Worm (Caenorhabditis elegans) whole organism, mixed stage, embryonic: ENCODE data around the gene hacl-1.
A peak's percentile ranks its signal among the peaks of the same experiment; 100 is the strongest.

ENCODE experiments used
- M03D4.4 ChIP-seq: sonication (generic microtip); optimal IDR thresholded peaks from 2 replicates; lab custom pipeline; 2017; ENCODE audit warnings: mild to moderate bottlenecking, missing genetic modification characterization, missing compliant biosample characterization
- bed-3 ChIP-seq: fragments of 200-800 bp; sonication (Bioruptor generic); optimal IDR thresholded peaks from 3 replicates; lab custom pipeline; 2018; ENCODE audit warnings: mild to moderate bottlenecking, missing genetic modification characterization, moderate library complexity, missing compliant biosample characterization
- blmp-1 ChIP-seq: fragments of 150-350 bp; optimal IDR thresholded peaks from 2 replicates; lab custom pipeline; 2014; ENCODE audit warnings: missing biosample characterization, missing genetic modification characterization
- ceh-43 ChIP-seq: fragments of 200-800 bp; sonication (Bioruptor generic); optimal IDR thresholded peaks from 2 replicates; lab custom pipeline; 2018; ENCODE audit warnings: mild to moderate bottlenecking, missing genetic modification characterization, moderate library complexity, missing compliant biosample characterization
- ceh-83 ChIP-seq: fragments of 200-800 bp; sonication (Bioruptor generic); optimal IDR thresholded peaks from 2 replicates; lab custom pipeline; 2018; ENCODE audit warnings: mild to moderate bottlenecking, missing genetic modification characterization, missing compliant biosample characterization
- ces-1 ChIP-seq: fragments of 150-350 bp; optimal IDR thresholded peaks from 2 replicates; lab custom pipeline; 2014; ENCODE audit warnings: missing biosample characterization, missing genetic modification reagents, missing genetic modification characterization
- cnd-1 ChIP-seq: fragments of 200-800 bp; sonication (Bioruptor generic); optimal IDR thresholded peaks from 2 replicates; lab custom pipeline; 2018; ENCODE audit warnings: mild to moderate bottlenecking, missing genetic modification characterization, missing compliant biosample characterization
- drap-1 ChIP-seq: fragments of 200-800 bp; sonication (Bioruptor generic); optimal IDR thresholded peaks from 3 replicates; lab custom pipeline; 2018; ENCODE audit warnings: mild to moderate bottlenecking, missing genetic modification characterization, missing compliant biosample characterization
- elt-1 ChIP-seq: sonication (generic microtip); optimal IDR thresholded peaks from 2 replicates; lab custom pipeline; 2017; ENCODE audit warnings: missing genetic modification characterization, mild to moderate bottlenecking, missing compliant biosample characterization, antibody characterized with exemption, moderate library complexity, borderline replicate concordance; ENCODE audit not compliant: insufficient read depth
- elt-3 ChIP-seq: fragments of 150-350 bp; optimal IDR thresholded peaks from 2 replicates; lab custom pipeline; 2014; ENCODE audit warnings: missing biosample characterization, missing genetic modification characterization
- flh-1 ChIP-seq: fragments of 200-800 bp; sonication (Bioruptor generic); optimal IDR thresholded peaks from 2 replicates; lab custom pipeline; 2018; ENCODE audit warnings: mild to moderate bottlenecking, missing genetic modification characterization, moderate library complexity, missing compliant biosample characterization
- ham-2 ChIP-seq: fragments of 200-800 bp; sonication (Bioruptor generic); optimal IDR thresholded peaks from 2 replicates; lab custom pipeline; 2018; ENCODE audit warnings: mild to moderate bottlenecking, missing genetic modification characterization, missing compliant biosample characterization
- hlh-1 ChIP-seq: fragments of 150-350 bp; optimal IDR thresholded peaks from 2 replicates; lab custom pipeline; 2014; ENCODE audit warnings: missing biosample characterization, missing genetic modification reagents, missing genetic modification characterization
- lin-13 ChIP-seq: fragments of 150-350 bp; optimal IDR thresholded peaks from 2 replicates; lab custom pipeline; 2014; ENCODE audit warnings: missing biosample characterization, missing genetic modification characterization
- lin-32 ChIP-seq: fragments of 200-800 bp; sonication (Bioruptor generic); optimal IDR thresholded peaks from 2 replicates; lab custom pipeline; 2018; ENCODE audit warnings: mild to moderate bottlenecking, missing genetic modification characterization, missing compliant biosample characterization
- lsy-2 ChIP-seq: fragments of 150-350 bp; optimal IDR thresholded peaks from 2 replicates; lab custom pipeline; 2014; ENCODE audit warnings: missing biosample characterization, missing genetic modification characterization
- mab-5 ChIP-seq: fragments of 150-350 bp; optimal IDR thresholded peaks from 2 replicates; lab custom pipeline; 2014; ENCODE audit warnings: missing biosample characterization, missing genetic modification characterization
- mep-1 ChIP-seq: fragments of 150-350 bp; optimal IDR thresholded peaks from 2 replicates; lab custom pipeline; 2017; ENCODE audit warnings: missing biosample characterization, missing genetic modification reagents, missing genetic modification characterization, inconsistent platforms
- nhr-12 ChIP-seq: fragments of 150-350 bp; optimal IDR thresholded peaks from 2 replicates; lab custom pipeline; 2014; ENCODE audit warnings: missing biosample characterization, missing genetic modification characterization
- nhr-2 ChIP-seq: fragments of 150-350 bp; optimal IDR thresholded peaks from 2 replicates; lab custom pipeline; 2014; ENCODE audit warnings: missing biosample characterization, missing genetic modification characterization
- nhr-237 ChIP-seq: fragments of 150-350 bp; optimal IDR thresholded peaks from 2 replicates; lab custom pipeline; 2014; ENCODE audit warnings: missing biosample characterization, missing genetic modification characterization
- nhr-28 ChIP-seq: fragments of 150-350 bp; optimal IDR thresholded peaks from 2 replicates; lab custom pipeline; 2014; ENCODE audit warnings: missing biosample characterization, missing genetic modification characterization
- nhr-76 ChIP-seq: sonication (generic microtip); optimal IDR thresholded peaks from 2 replicates; lab custom pipeline; 2017; ENCODE audit warnings: missing biosample characterization, missing genetic modification characterization
- pha-4 ChIP-seq: fragments of 150-350 bp; optimal IDR thresholded peaks from 2 replicates; lab custom pipeline; 2018; ENCODE audit warnings: missing biosample characterization, missing genetic modification reagents, missing genetic modification characterization
- sem-2 ChIP-seq: fragments of 200-800 bp; sonication (Bioruptor generic); optimal IDR thresholded peaks from 2 replicates; lab custom pipeline; 2018; ENCODE audit warnings: mild to moderate bottlenecking, missing genetic modification characterization, missing compliant biosample characterization
- snpc-4 ChIP-seq: fragments of 150-350 bp; optimal IDR thresholded peaks from 2 replicates; lab custom pipeline; 2014; ENCODE audit warnings: missing biosample characterization, missing genetic modification characterization
- sptf-1 ChIP-seq: sonication (generic microtip); optimal IDR thresholded peaks from 2 replicates; lab custom pipeline; 2017; ENCODE audit warnings: mild to moderate bottlenecking, missing genetic modification characterization, moderate library complexity, missing compliant biosample characterization
- tbx-8 ChIP-seq: fragments of 200-800 bp; sonication (Bioruptor generic); optimal IDR thresholded peaks from 2 replicates; lab custom pipeline; 2018; ENCODE audit warnings: mild to moderate bottlenecking, missing genetic modification characterization, moderate library complexity, missing compliant biosample characterization
- unc-120 ChIP-seq: sonication (generic microtip); optimal IDR thresholded peaks from 2 replicates; lab custom pipeline; 2017; ENCODE audit warnings: missing genetic modification characterization, missing compliant biosample characterization; ENCODE audit not compliant: poor library complexity, severe bottlenecking
- unc-39 ChIP-seq: fragments of 150-350 bp; optimal IDR thresholded peaks from 2 replicates; lab custom pipeline; 2014; ENCODE audit warnings: missing biosample characterization, missing genetic modification characterization
- unc-62 ChIP-seq: fragments of 150-350 bp; optimal IDR thresholded peaks from 2 replicates; lab custom pipeline; 2014; ENCODE audit warnings: missing biosample characterization, missing genetic modification reagents, missing genetic modification characterization
- zip-8 ChIP-seq: fragments of 150-350 bp; optimal IDR thresholded peaks from 2 replicates; lab custom pipeline; 2014; ENCODE audit warnings: missing biosample characterization, missing genetic modification characterization
- ztf-11 ChIP-seq: fragments of 150-350 bp; optimal IDR thresholded peaks from 2 replicates; lab custom pipeline; 2014; ENCODE audit warnings: missing biosample characterization, missing genetic modification characterization

hacl-1 gene

DNA sequence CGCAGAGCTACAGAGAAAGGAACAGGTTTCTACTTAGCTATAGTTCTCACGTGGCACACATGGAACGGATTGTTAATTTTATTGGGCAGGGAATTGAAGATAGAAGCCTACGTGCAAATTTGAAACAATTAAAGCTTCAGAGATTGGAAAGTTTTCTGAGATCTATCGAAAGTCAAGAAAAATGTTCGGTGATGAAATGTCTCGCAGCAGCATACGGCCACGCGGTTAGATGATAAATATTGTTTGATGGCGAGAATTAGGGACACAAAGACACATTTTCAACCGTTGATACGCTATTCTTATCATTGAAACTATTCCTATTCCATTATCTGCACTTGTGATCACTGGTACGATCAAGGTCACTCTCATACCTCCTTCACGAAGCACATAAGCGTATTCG, 20.2 kb downstream of the hacl-1 start:
- TF ChIP-seq flh-1 (GFP tag; lab: Kevin White, UChicago) (no peak), elt-3 (tag; lab: Kevin White, UChicago) (peak; percentile 7)

DNA sequence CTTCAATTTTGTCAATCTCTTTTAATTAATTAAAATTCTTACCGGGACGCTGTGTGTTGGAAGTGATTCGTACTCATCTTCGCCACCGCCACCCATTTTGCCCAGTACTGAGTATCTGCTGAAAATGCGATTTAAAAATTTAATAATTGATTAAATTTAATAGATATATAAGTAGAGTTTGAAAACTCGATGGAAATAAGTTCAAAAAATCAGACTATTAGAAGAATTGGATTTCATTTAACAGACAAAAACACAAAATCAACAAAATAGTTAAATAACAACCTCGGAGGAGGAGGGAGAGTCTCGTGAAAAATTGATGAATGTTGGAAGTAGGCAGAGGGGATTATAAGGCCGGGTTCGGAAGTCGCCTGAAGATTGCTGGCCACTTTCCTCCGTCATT, 20.8 kb downstream of the hacl-1 start, which contains the start of gene mfn-1:
Gene mfn-1, minus strand, starts transcription at position 101 of the 400 bp plus-strand sequence.
- no peak for TF ChIP-seq elt-3 (tag; lab: Kevin White, UChicago)
- TF ChIP-seq unc-120 (tag; lab: Kevin White, UChicago) = no peak
- TF ChIP-seq tbx-8 (GFP tag; lab: Kevin White, UChicago) = no peak
- no peak for TF ChIP-seq hlh-1 (tag; lab: Kevin White, UChicago)
- no peak for TF ChIP-seq ceh-83 (GFP tag; lab: Kevin White, UChicago)
- no peak for TF ChIP-seq lsy-2 (tag; lab: Kevin White, UChicago)
- no peak for TF ChIP-seq cnd-1
- no peak for TF ChIP-seq nhr-28
- TF ChIP-seq mab-5 (tag; lab: Kevin White, UChicago) = no peak
- TF ChIP-seq unc-39 (tag; lab: Kevin White, UChicago) = no peak
- no peak for TF ChIP-seq ces-1
- TF ChIP-seq unc-62 (GFP tag; lab: Kevin White, UChicago) = no peak
- no peak for TF ChIP-seq sptf-1 (tag; lab: Kevin White, UChicago)
- TF ChIP-seq lin-32 (GFP tag; lab: Kevin White, UChicago) = no peak

DNA sequence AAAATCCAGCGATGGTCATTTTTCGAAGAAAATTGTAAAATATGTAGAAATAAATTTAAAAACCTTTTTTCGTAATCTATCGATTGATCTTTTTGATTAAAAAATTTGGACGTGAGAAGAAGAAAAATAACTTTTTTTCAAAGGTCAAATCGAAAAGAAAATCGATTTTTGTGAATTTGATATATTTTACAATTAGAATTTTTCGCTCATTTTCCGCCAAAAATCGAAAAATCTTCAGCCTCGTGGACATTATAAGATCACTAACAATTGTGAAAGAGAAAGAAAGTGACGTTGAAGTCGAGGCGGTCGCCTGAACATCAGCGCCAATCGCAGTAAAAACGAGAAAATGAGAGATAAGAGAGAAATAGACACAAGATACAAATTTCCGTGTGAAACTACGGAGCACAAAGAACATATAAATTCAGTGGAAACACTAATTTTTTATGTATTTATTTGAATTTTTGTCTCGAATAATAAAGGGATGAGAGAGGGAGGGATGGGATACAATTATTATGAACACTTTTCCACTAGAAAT, 23.1 kb downstream of the hacl-1 start, which contains the start of gene cisd-1:
Gene cisd-1, minus strand, starts transcription at position 51 of the 535 bp plus-strand sequence.
- TF ChIP-seq zip-8 (tag; lab: Kevin White, UChicago) (no peak), nhr-28 (no peak), drap-1 (GFP tag; lab: Kevin White, UChicago) (no peak), sptf-1 (tag; lab: Kevin White, UChicago) (no peak), nhr-76 (tag; lab: Kevin White, UChicago) (no peak), pha-4 (tag; lab: Kevin White, UChicago) (no peak), mep-1 (tag; lab: Kevin White, UChicago) (no peak), bed-3 (GFP tag; lab: Kevin White, UChicago) (no peak), tbx-8 (GFP tag; lab: Kevin White, UChicago) (no peak), unc-120 (tag; lab: Kevin White, UChicago) (no peak), hlh-1 (tag; lab: Kevin White, UChicago) (no peak), M03D4.4 (tag; lab: Kevin White, UChicago) (no peak), sem-2 (GFP tag; lab: Kevin White, UChicago) (no peak), ces-1 (no peak), lin-13 (tag; lab: Kevin White, UChicago) (no peak), blmp-1 (tag; lab: Kevin White, UChicago) (no peak)

ce11 chrII:11467541-11467940, 25.2 kb downstream of the hacl-1 start, which contains the start of gene klp-17:
klp-17 (minus strand) TSS chrII:11467641.
- no peak for TF ChIP-seq nhr-12 (tag; lab: Kevin White, UChicago)
- TF ChIP-seq mab-5 (tag; lab: Kevin White, UChicago) = no peak
- TF ChIP-seq elt-1 (tag; lab: Kevin White, UChicago) = no peak
- no peak for TF ChIP-seq M03D4.4 (tag; lab: Kevin White, UChicago)
- no peak for TF ChIP-seq ztf-11 (tag; lab: Kevin White, UChicago)
- no peak for TF ChIP-seq sem-2 (GFP tag; lab: Kevin White, UChicago)
- TF ChIP-seq nhr-2 (tag; lab: Kevin White, UChicago) = no peak
- TF ChIP-seq snpc-4 = no peak
- TF ChIP-seq nhr-237 (tag; lab: Kevin White, UChicago) = no peak
- TF ChIP-seq ham-2 (GFP tag; lab: Kevin White, UChicago) = no peak
- TF ChIP-seq ceh-43 (GFP tag; lab: Kevin White, UChicago) = no peak
- no peak for TF ChIP-seq bed-3 (GFP tag; lab: Kevin White, UChicago)
- TF ChIP-seq nhr-76 (tag; lab: Kevin White, UChicago) = no peak
